Fruit fly (Drosophila melanogaster): ENCODE data around the gene S-Lap1.
A peak's percentile ranks its signal among the peaks of the same experiment; 100 is the strongest.

S-Lap1 gene

dm6 chr3L:8600752-8601433 lies 16.1 kb upstream of the S-Lap1 start, which contains the start of the genes Nelf-E and RpL14 (continued):
- TF ChIP-seq CG30403 (GFP tag; optimal IDR thresholded peaks at IDR 0.05) (peak; percentile 90), CG12299 (tag; optimal IDR thresholded peaks at IDR 0.05) (peak; percentile 90), CG5180 (GFP tag; optimal IDR thresholded peaks at IDR 0.05) (peak; percentile 82), Hey (tag; optimal IDR thresholded peaks at IDR 0.05) (peak; percentile 94), CG13775 (GFP tag; optimal IDR thresholded peaks at IDR 0.05) (peak; percentile 97), CG16813 (GFP tag; IDR thresholded peaks at IDR 0.05; ENCODE audit: partially characterized antibody) (no peak; the same call in 1 of the 3 replicates), CG11560 (tag; IDR thresholded peaks at IDR 0.05) (peak; percentile 51; the same call in 2 of the 3 replicates), Abd-B (GFP tag; optimal IDR thresholded peaks at IDR 0.05) (peak; percentile 66), CG17361 (GFP tag; IDR thresholded peaks at IDR 0.05) (peak; percentile 12; the same call in 1 of the 3 replicates), fd64A (GFP tag; optimal IDR thresholded peaks at IDR 0.05) (peak; percentile 95), YL-1 (GFP tag; optimal IDR thresholded peaks at IDR 0.05) (peak; percentile 100), tx (GFP tag; optimal IDR thresholded peaks at IDR 0.05) (peak; percentile 90), wor (GFP tag; IDR thresholded peaks at IDR 0.05) (peak; percentile 52), crol (GFP tag; IDR thresholded peaks at IDR 0.05) (peak; percentile 66), CG9215 (GFP tag; IDR thresholded peaks at IDR 0.05) (peak; percentile 77), CG10654 (GFP tag; optimal IDR thresholded peaks at IDR 0.05) (peak; percentile 91), pnt (GFP tag; optimal IDR thresholded peaks at IDR 0.05) (peak; percentile 73), CG15269 (tag; optimal IDR thresholded peaks at IDR 0.05) (peak; percentile 89), CG11247 (GFP tag; IDR thresholded peaks at IDR 0.05) (peak; percentile 96), CG17612 (GFP tag; IDR thresholded peaks at IDR 0.05) (peak; percentile 80; the same call in 1 of the 2 replicates), nerfin-2 (GFP tag; IDR thresholded peaks at IDR 0.05; ENCODE audit: partially characterized antibody) (no peak), CkIIα-i1 (GFP tag; IDR thresholded peaks at IDR 0.05) (0 out of 2 replicates have a peak, but pooled peaks have one; percentile 29), CG6689 (GFP tag; IDR thresholded peaks at IDR 0.05) (peak; percentile 86), CG12236 (GFP tag; optimal IDR thresholded peaks at IDR 0.05) (peak; percentile 90), cg (GFP tag; optimal IDR thresholded peaks at IDR 0.05) (peak; percentile 21), Tbp (GFP tag; optimal IDR thresholded peaks at IDR 0.05) (no peak), CG6813 (GFP tag; optimal IDR thresholded peaks at IDR 0.05) (peak; percentile 98), Mes4 (GFP tag; optimal IDR thresholded peaks at IDR 0.05) (peak; percentile 99), CG10431 (GFP tag; optimal IDR thresholded peaks at IDR 0.05) (peak; percentile 94), Asciz (GFP tag; optimal IDR thresholded peaks at IDR 0.05) (peak; percentile 95), ap (GFP tag; IDR thresholded peaks at IDR 0.05) (peak; percentile 89), CG4424 (GFP tag; optimal IDR thresholded peaks at IDR 0.05) (peak; percentile 92), CG17359 (tag; optimal IDR thresholded peaks at IDR 0.05) (peak; percentile 96), ase (GFP tag; IDR thresholded peaks at IDR 0.05) (peak; percentile 89), sens-2 (GFP tag; IDR thresholded peaks at IDR 0.05) (peak; percentile 93), ind (GFP tag; optimal IDR thresholded peaks at IDR 0.05) (peak; percentile 84), kni (GFP tag; optimal IDR thresholded peaks at IDR 0.05) (peak; percentile 91), CG4617 (GFP tag; optimal IDR thresholded peaks at IDR 0.05; ENCODE audit: borderline replicate concordance) (peak; percentile 95), Hmr (GFP tag; optimal IDR thresholded peaks at IDR 0.05) (peak; percentile 98), Lim3 (GFP tag; IDR thresholded peaks at IDR 0.05) (0 out of 2 replicates have a peak, but pooled peaks have one; percentile 42), CG1792 (GFP tag; optimal IDR thresholded peaks at IDR 0.05) (peak; percentile 96), CG6854 (GFP tag; optimal IDR thresholded peaks at IDR 0.05) (peak; percentile 94), CG1647 (GFP tag; optimal IDR thresholded peaks at IDR 0.05) (peak; percentile 91), CG31224 (GFP tag; IDR thresholded peaks at IDR 0.05) (peak; percentile 86), CG6683 (GFP tag; optimal IDR thresholded peaks at IDR 0.05) (peak; percentile 95), luna (GFP tag; optimal IDR thresholded peaks at IDR 0.05) (peak; percentile 96), slp2 (GFP tag; optimal IDR thresholded peaks at IDR 0.05) (peak; percentile 94), gsb-n (tag; optimal IDR thresholded peaks at IDR 0.05) (peak; percentile 96), CG10565 (GFP tag; optimal IDR thresholded peaks at IDR 0.05) (peak; percentile 70)

Measured in whole organism, embryonic.